Worm (Caenorhabditis elegans) whole organism, L2 larva: Measurements from ENCODE around the gene zip-2.

Source experiments
- R02D3.7 ChIP-seq: fragments of 150-350 bp; optimal IDR thresholded peaks from 2 replicates; lab custom pipeline; 2014; ENCODE audit warnings: missing biosample characterization, missing genetic modification characterization
- Y55F3AM.14 ChIP-seq: fragments of 200-800 bp; sonication (Bioruptor generic); optimal IDR thresholded peaks from 2 replicates; lab custom pipeline; 2018; ENCODE audit warnings: mild to moderate bottlenecking, missing genetic modification characterization, missing compliant biosample characterization
- alr-1 ChIP-seq: fragments of 150-350 bp; optimal IDR thresholded peaks from 2 replicates; lab custom pipeline; 2014; ENCODE audit warnings: missing biosample characterization, missing genetic modification characterization
- aly-2 ChIP-seq: fragments of 150-350 bp; optimal IDR thresholded peaks from 2 replicates; lab custom pipeline; 2014; ENCODE audit warnings: missing biosample characterization, missing genetic modification characterization
- ama-1 ChIP-seq: fragments of 150-350 bp; optimal IDR thresholded peaks from 2 replicates; lab custom pipeline; 2018; ENCODE audit warnings: inconsistent platforms
- ceh-16 ChIP-seq: fragments of 150-350 bp; optimal IDR thresholded peaks from 2 replicates; lab custom pipeline; 2014; ENCODE audit warnings: missing biosample characterization, missing genetic modification characterization
- elt-1 ChIP-seq: fragments of 150-350 bp; optimal IDR thresholded peaks from 2 replicates; lab custom pipeline; 2014; ENCODE audit warnings: missing biosample characterization, missing genetic modification characterization
- fos-1 ChIP-seq: fragments of 150-350 bp; optimal IDR thresholded peaks from 2 replicates; lab custom pipeline; 2014; ENCODE audit warnings: missing biosample characterization, missing genetic modification characterization
- lin-11 ChIP-seq: fragments of 150-350 bp; sonication (generic microtip); optimal IDR thresholded peaks from 2 replicates; lab custom pipeline; 2014; ENCODE audit warnings: missing biosample characterization, missing genetic modification characterization, inconsistent platforms, mixed read lengths
- lin-13 ChIP-seq: fragments of 150-350 bp; optimal IDR thresholded peaks from 2 replicates; lab custom pipeline; 2014; ENCODE audit warnings: missing biosample characterization, missing genetic modification reagents, missing genetic modification characterization
- lin-39 ChIP-seq: fragments of 150-350 bp; optimal IDR thresholded peaks from 2 replicates; lab custom pipeline; 2014; ENCODE audit warnings: missing biosample characterization, missing genetic modification reagents, missing genetic modification characterization
- lsy-2 ChIP-seq, 2 experiments: fragments of 150-350 bp in 1 of 2; sonication (generic microtip) in 1 of 2; optimal IDR thresholded peaks; 2 replicates each; lab custom pipeline; 2014 to 2017; ENCODE audit warnings: missing biosample characterization in 2 of 2, missing genetic modification characterization in 2 of 2
- mbf-1 ChIP-seq: sonication (generic microtip); optimal IDR thresholded peaks from 2 replicates; lab custom pipeline; 2017; ENCODE audit warnings: missing biosample characterization, missing genetic modification characterization
- nhr-11 ChIP-seq: fragments of 150-350 bp; optimal IDR thresholded peaks from 2 replicates; lab custom pipeline; 2014; ENCODE audit warnings: missing biosample characterization, missing genetic modification characterization
- nhr-12 ChIP-seq: fragments of 150-350 bp; optimal IDR thresholded peaks from 2 replicates; lab custom pipeline; 2014; ENCODE audit warnings: missing biosample characterization, missing genetic modification characterization
- nhr-21 ChIP-seq: fragments of 150-350 bp; optimal IDR thresholded peaks from 2 replicates; lab custom pipeline; 2014; ENCODE audit warnings: missing biosample characterization, missing genetic modification characterization
- nhr-23 ChIP-seq: fragments of 150-350 bp; optimal IDR thresholded peaks from 2 replicates; lab custom pipeline; 2014; ENCODE audit warnings: missing biosample characterization, missing genetic modification reagents, missing genetic modification characterization
- nhr-25 ChIP-seq: fragments of 150-350 bp; sonication (generic microtip); optimal IDR thresholded peaks from 3 replicates; lab custom pipeline; 2014; ENCODE audit warnings: missing biosample characterization, missing genetic modification characterization
- nhr-6 ChIP-seq: fragments of 150-350 bp; optimal IDR thresholded peaks from 2 replicates; lab custom pipeline; 2014; ENCODE audit warnings: missing biosample characterization, missing genetic modification characterization
- nhr-77 ChIP-seq: fragments of 150-350 bp; optimal IDR thresholded peaks from 2 replicates; lab custom pipeline; 2014; ENCODE audit warnings: missing biosample characterization, missing genetic modification characterization
- skn-1 ChIP-seq: sonication (generic microtip); optimal IDR thresholded peaks from 2 replicates; lab custom pipeline; 2017; ENCODE audit warnings: missing biosample characterization, missing genetic modification characterization
- sma-3 ChIP-seq: sonication (generic microtip); optimal IDR thresholded peaks from 2 replicates; lab custom pipeline; 2016; ENCODE audit warnings: missing genetic modification reagents, missing genetic modification characterization, missing compliant biosample characterization
- sma-9 ChIP-seq, 2 experiments: fragments of 150-350 bp in 1 of 2; sonication (generic microtip) in 1 of 2; optimal IDR thresholded peaks; 2 replicates each; lab custom pipeline; 2014 to 2016; ENCODE audit warnings: missing genetic modification characterization in 2 of 2, mild to moderate bottlenecking in 1 of 2, missing biosample characterization in 1 of 2, missing compliant biosample characterization in 1 of 2, missing genetic modification reagents in 1 of 2, moderate library complexity in 1 of 2
- unc-55 ChIP-seq: fragments of 150-350 bp; sonication (generic microtip); optimal IDR thresholded peaks from 3 replicates; lab custom pipeline; 2014; ENCODE audit warnings: missing biosample characterization, missing genetic modification reagents, missing genetic modification characterization
- zag-1 ChIP-seq: fragments of 150-350 bp; optimal IDR thresholded peaks from 2 replicates; lab custom pipeline; 2014; ENCODE audit warnings: missing biosample characterization, missing genetic modification characterization

The zip-2 gene

ce11 chrIII:873432-873831 lies 40.6 kb downstream of the zip-2 start, which contains the start of gene clc-19:
Gene clc-19, minus strand, starts transcription at chrIII:873566.
- peak; percentile 88 for TF ChIP-seq fos-1 (tag; lab: Kevin White, UChicago)
- TF ChIP-seq lin-13 (GFP tag; lab: Kevin White, UChicago) = no peak

DNA sequence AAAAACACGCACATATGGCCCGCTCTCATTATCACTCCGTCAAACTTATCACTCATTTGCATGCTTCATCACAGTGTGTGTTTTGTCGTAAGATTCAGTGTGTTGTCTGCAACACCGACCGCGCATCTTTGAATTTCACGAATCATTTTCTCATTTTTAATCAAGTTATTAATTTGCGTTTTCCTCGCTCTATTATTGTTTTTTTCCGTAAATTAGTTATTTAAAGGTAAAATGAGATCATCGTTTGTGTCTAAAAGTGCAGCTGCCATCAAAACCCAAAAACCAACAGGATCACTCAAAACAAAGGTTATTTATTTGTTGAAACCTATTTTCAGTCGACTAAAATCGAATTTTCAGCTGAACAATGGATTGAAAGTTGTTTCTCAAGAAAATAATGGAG lies 46.9 kb downstream of the zip-2 start, which contains the start of the genes T24C4.5 and ucr-2.3:
T24C4.5 (minus strand) TSS at position 101 of the 400 bp plus-strand sequence.
ucr-2.3 (plus strand) TSS at position 227 of the 400 bp plus-strand sequence.
- TF ChIP-seq sma-3 (GFP tag; lab: Kevin White, UChicago) = no peak
- no peak for TF ChIP-seq nhr-6 (tag; lab: Kevin White, UChicago)
- no peak for TF ChIP-seq unc-55 (GFP tag; lab: Kevin White, UChicago)
- TF ChIP-seq nhr-11 = no peak
- no peak for TF ChIP-seq skn-1 (tag; lab: Kevin White, UChicago)
- no peak for TF ChIP-seq nhr-25 (tag; lab: Kevin White, UChicago)
- no peak for TF ChIP-seq nhr-23 (tag; lab: Kevin White, UChicago)
- no peak for TF ChIP-seq alr-1 (tag; lab: Kevin White, UChicago)
- TF ChIP-seq fos-1 (tag; lab: Kevin White, UChicago) = no peak
- no peak for TF ChIP-seq mbf-1 (tag; lab: Kevin White, UChicago)
- TF ChIP-seq Y55F3AM.14 (GFP tag; lab: Kevin White, UChicago) = no peak
- no peak for TF ChIP-seq sma-9 (GFP tag; optimal IDR thresholded peaks at IDR 0.05; lab: Kevin White, UChicago)
- TF ChIP-seq sma-9 (tag; optimal IDR thresholded peaks at IDR 0.05; lab: Kevin White, UChicago) = no peak
- TF ChIP-seq nhr-12 (tag; lab: Kevin White, UChicago) = no peak

- TF ChIP-seq zag-1 (tag; lab: Kevin White, UChicago) (no peak), lsy-2 (tag; optimal IDR thresholded peaks at IDR 0.05; lab: Kevin White, UChicago) (no peak), elt-1 (no peak)
These were observed 48.1 kb downstream of the zip-2 start for ce11 chrIII:880840-881239.

ce11 chrIII:881460-881859 lies 48.7 kb downstream of the zip-2 start:
- TF ChIP-seq sma-3 (GFP tag; lab: Kevin White, UChicago) (no peak), nhr-25 (tag; lab: Kevin White, UChicago) (no peak), aly-2 (tag; lab: Kevin White, UChicago) (no peak), skn-1 (tag; lab: Kevin White, UChicago) (no peak), lin-39 (tag; lab: Kevin White, UChicago) (no peak), nhr-77 (tag; lab: Kevin White, UChicago) (no peak), nhr-11 (no peak), ama-1 (lab: Kevin White, UChicago) (no peak), ceh-16 (tag; lab: Kevin White, UChicago) (no peak), lin-11 (tag; lab: Kevin White, UChicago) (no peak)

ce11 chrIII:883595-883994 lies 50.8 kb downstream of the zip-2 start:
- TF ChIP-seq elt-1 (no peak), nhr-21 (tag; lab: Kevin White, UChicago) (no peak), ama-1 (lab: Kevin White, UChicago) (no peak), R02D3.7 (no peak)
- TF ChIP-seq, all 48 proteins: peak for 0
